Worm (Caenorhabditis elegans) whole organism, L2 larva: ENCODE measurements around the gene eif-2A.

Experiments used
- C34F6.9 ChIP-seq: fragments of 150-350 bp; optimal IDR thresholded peaks from 2 replicates; lab custom pipeline; 2014; ENCODE audit warnings: missing biosample characterization, missing genetic modification characterization
- F13H6.1 ChIP-seq: sonication (generic microtip); optimal IDR thresholded peaks from 2 replicates; lab custom pipeline; 2016; ENCODE audit warnings: missing genetic modification characterization, missing compliant biosample characterization
- Y55F3AM.14 ChIP-seq: fragments of 200-800 bp; sonication (Bioruptor generic); optimal IDR thresholded peaks from 2 replicates; lab custom pipeline; 2018; ENCODE audit warnings: mild to moderate bottlenecking, missing genetic modification characterization, missing compliant biosample characterization
- alr-1 ChIP-seq: fragments of 150-350 bp; optimal IDR thresholded peaks from 2 replicates; lab custom pipeline; 2014; ENCODE audit warnings: missing biosample characterization, missing genetic modification characterization
- ama-1 ChIP-seq: fragments of 150-350 bp; optimal IDR thresholded peaks from 2 replicates; lab custom pipeline; 2018; ENCODE audit warnings: inconsistent platforms
- blmp-1 ChIP-seq: sonication (generic microtip); optimal IDR thresholded peaks from 2 replicates; lab custom pipeline; 2017; ENCODE audit warnings: missing genetic modification characterization, mild to moderate bottlenecking, missing compliant biosample characterization, antibody characterized with exemption, moderate library complexity; ENCODE audit not compliant: insufficient read depth
- ceh-16 ChIP-seq: fragments of 150-350 bp; optimal IDR thresholded peaks from 2 replicates; lab custom pipeline; 2014; ENCODE audit warnings: missing biosample characterization, missing genetic modification characterization
- crh-2 ChIP-seq: sonication (generic microtip); optimal IDR thresholded peaks from 2 replicates; lab custom pipeline; 2017; ENCODE audit warnings: missing biosample characterization, missing genetic modification characterization
- dmd-4 ChIP-seq: sonication (generic microtip); optimal IDR thresholded peaks from 2 replicates; lab custom pipeline; 2017; ENCODE audit warnings: missing biosample characterization, missing genetic modification characterization
- egl-27 ChIP-seq: sonication (generic microtip); optimal IDR thresholded peaks from 3 replicates; lab custom pipeline; 2017; ENCODE audit warnings: missing biosample characterization, missing genetic modification reagents, missing genetic modification characterization
- elt-1 ChIP-seq: fragments of 150-350 bp; optimal IDR thresholded peaks from 2 replicates; lab custom pipeline; 2014; ENCODE audit warnings: missing biosample characterization, missing genetic modification characterization
- elt-3 ChIP-seq: sonication (generic microtip); optimal IDR thresholded peaks from 2 replicates; lab custom pipeline; 2017; ENCODE audit warnings: missing biosample characterization, missing genetic modification characterization
- gmeb-1 ChIP-seq: fragments of 150-350 bp; optimal IDR thresholded peaks from 2 replicates; lab custom pipeline; 2014; ENCODE audit warnings: missing biosample characterization, missing genetic modification characterization
- lin-11 ChIP-seq: fragments of 150-350 bp; sonication (generic microtip); optimal IDR thresholded peaks from 2 replicates; lab custom pipeline; 2014; ENCODE audit warnings: missing biosample characterization, missing genetic modification characterization, inconsistent platforms, mixed read lengths
- lin-13 ChIP-seq: fragments of 150-350 bp; optimal IDR thresholded peaks from 2 replicates; lab custom pipeline; 2014; ENCODE audit warnings: missing biosample characterization, missing genetic modification reagents, missing genetic modification characterization
- lin-39 ChIP-seq: fragments of 150-350 bp; optimal IDR thresholded peaks from 2 replicates; lab custom pipeline; 2014; ENCODE audit warnings: missing biosample characterization, missing genetic modification reagents, missing genetic modification characterization
- lsy-2 ChIP-seq, 2 experiments: fragments of 150-350 bp in 1 of 2; sonication (generic microtip) in 1 of 2; optimal IDR thresholded peaks; 2 replicates each; lab custom pipeline; 2014 to 2017; ENCODE audit warnings: missing biosample characterization in 2 of 2, missing genetic modification characterization in 2 of 2
- mab-5 ChIP-seq: fragments of 150-350 bp; optimal IDR thresholded peaks from 2 replicates; lab custom pipeline; 2014; ENCODE audit warnings: missing biosample characterization, missing genetic modification characterization
- mdl-1 ChIP-seq, 2 experiments: fragments of 150-350 bp in 1 of 2; sonication (generic microtip) in 1 of 2; optimal IDR thresholded peaks; 2 replicates each; lab custom pipeline; 2017; ENCODE audit warnings: missing biosample characterization in 2 of 2, missing genetic modification characterization in 2 of 2
- nhr-10 ChIP-seq: sonication (generic microtip); optimal IDR thresholded peaks from 2 replicates; lab custom pipeline; 2017; ENCODE audit warnings: missing biosample characterization, missing genetic modification characterization
- nhr-11 ChIP-seq: fragments of 150-350 bp; optimal IDR thresholded peaks from 2 replicates; lab custom pipeline; 2014; ENCODE audit warnings: missing biosample characterization, missing genetic modification characterization
- nhr-12 ChIP-seq: fragments of 150-350 bp; optimal IDR thresholded peaks from 2 replicates; lab custom pipeline; 2014; ENCODE audit warnings: missing biosample characterization, missing genetic modification characterization
- nhr-129 ChIP-seq: fragments of 150-350 bp; optimal IDR thresholded peaks from 2 replicates; lab custom pipeline; 2014; ENCODE audit warnings: missing biosample characterization, missing genetic modification characterization
- nhr-21 ChIP-seq: fragments of 150-350 bp; optimal IDR thresholded peaks from 2 replicates; lab custom pipeline; 2014; ENCODE audit warnings: missing biosample characterization, missing genetic modification characterization
- nhr-237 ChIP-seq: fragments of 150-350 bp; optimal IDR thresholded peaks from 2 replicates; lab custom pipeline; 2014; ENCODE audit warnings: missing biosample characterization, missing genetic modification characterization
- nhr-25 ChIP-seq: fragments of 150-350 bp; sonication (generic microtip); optimal IDR thresholded peaks from 3 replicates; lab custom pipeline; 2014; ENCODE audit warnings: missing biosample characterization, missing genetic modification characterization
- nhr-77 ChIP-seq: fragments of 150-350 bp; optimal IDR thresholded peaks from 2 replicates; lab custom pipeline; 2014; ENCODE audit warnings: missing biosample characterization, missing genetic modification characterization
- peb-1 ChIP-seq: fragments of 150-350 bp; optimal IDR thresholded peaks from 2 replicates; lab custom pipeline; 2014; ENCODE audit warnings: missing biosample characterization, missing genetic modification characterization
- sem-4 ChIP-seq: fragments of 150-350 bp; optimal IDR thresholded peaks from 2 replicates; lab custom pipeline; 2014; ENCODE audit warnings: missing biosample characterization, missing genetic modification reagents, missing genetic modification characterization
- skn-1 ChIP-seq: sonication (generic microtip); optimal IDR thresholded peaks from 2 replicates; lab custom pipeline; 2017; ENCODE audit warnings: missing biosample characterization, missing genetic modification characterization
- sma-3 ChIP-seq: sonication (generic microtip); optimal IDR thresholded peaks from 2 replicates; lab custom pipeline; 2016; ENCODE audit warnings: missing genetic modification reagents, missing genetic modification characterization, missing compliant biosample characterization
- sma-9 ChIP-seq, 2 experiments: fragments of 150-350 bp in 1 of 2; sonication (generic microtip) in 1 of 2; optimal IDR thresholded peaks; 2 replicates each; lab custom pipeline; 2014 to 2016; ENCODE audit warnings: missing genetic modification characterization in 2 of 2, mild to moderate bottlenecking in 1 of 2, missing biosample characterization in 1 of 2, missing compliant biosample characterization in 1 of 2, missing genetic modification reagents in 1 of 2, moderate library complexity in 1 of 2
- snpc-4 ChIP-seq: fragments of 150-350 bp; optimal IDR thresholded peaks from 2 replicates; lab custom pipeline; 2014; ENCODE audit warnings: missing biosample characterization, missing genetic modification characterization
- unc-55 ChIP-seq: fragments of 150-350 bp; sonication (generic microtip); optimal IDR thresholded peaks from 3 replicates; lab custom pipeline; 2014; ENCODE audit warnings: missing biosample characterization, missing genetic modification reagents, missing genetic modification characterization
- zag-1 ChIP-seq: fragments of 150-350 bp; optimal IDR thresholded peaks from 2 replicates; lab custom pipeline; 2014; ENCODE audit warnings: missing biosample characterization, missing genetic modification characterization
- ztf-1 ChIP-seq: fragments of 200-800 bp; sonication (Bioruptor generic); conservative IDR thresholded peaks from 2 replicates; pipeline ENCODE4 v1.3.6; 2022; ENCODE audit warnings: missing genetic modification characterization, missing compliant biosample characterization
- ztf-11 ChIP-seq: sonication (generic microtip); optimal IDR thresholded peaks from 2 replicates; lab custom pipeline; 2017; ENCODE audit warnings: missing biosample characterization, missing genetic modification characterization
- ztf-4 ChIP-seq: fragments of 150-350 bp; optimal IDR thresholded peaks from 2 replicates; lab custom pipeline; 2014; ENCODE audit warnings: missing biosample characterization, missing genetic modification characterization

eif-2A gene

ce11 chrII:10390854-10391253, 25.7 kb upstream of the eif-2A start, which contains the start of the genes T09F3.2 and T09F3.7:
TSS of gene T09F3.2 (plus strand) at chrII:10391154.
TSS of gene T09F3.7 (plus strand) at chrII:10391168.
- no peak for TF ChIP-seq ztf-11 (tag; lab: Kevin White, UChicago)
- no peak for TF ChIP-seq snpc-4
- no peak for TF ChIP-seq sma-9 (GFP tag; optimal IDR thresholded peaks at IDR 0.05; lab: Kevin White, UChicago)
- no peak for TF ChIP-seq sma-9 (tag; optimal IDR thresholded peaks at IDR 0.05; lab: Kevin White, UChicago)
- TF ChIP-seq mab-5 (tag; lab: Kevin White, UChicago): no peak
- TF ChIP-seq nhr-129: no peak
- no peak for TF ChIP-seq dmd-4 (tag; lab: Kevin White, UChicago)
- TF ChIP-seq elt-1 (tag; lab: Kevin White, UChicago): no peak
- no peak for TF ChIP-seq alr-1
- no peak for TF ChIP-seq skn-1 (tag; lab: Kevin White, UChicago)
- no peak for TF ChIP-seq peb-1 (tag; lab: Kevin White, UChicago)
- no peak for TF ChIP-seq sem-4 (tag; lab: Kevin White, UChicago)
- no peak for TF ChIP-seq Y55F3AM.14 (GFP tag; lab: Kevin White, UChicago)
- no peak for TF ChIP-seq lin-13 (GFP tag; lab: Kevin White, UChicago)
- no peak for TF ChIP-seq nhr-25
- no peak for TF ChIP-seq lin-39
- TF ChIP-seq mdl-1 (tag; optimal IDR thresholded peaks at IDR 0.05; lab: Kevin White, UChicago): no peak
- TF ChIP-seq, all 48 proteins: peak for 0

DNA sequence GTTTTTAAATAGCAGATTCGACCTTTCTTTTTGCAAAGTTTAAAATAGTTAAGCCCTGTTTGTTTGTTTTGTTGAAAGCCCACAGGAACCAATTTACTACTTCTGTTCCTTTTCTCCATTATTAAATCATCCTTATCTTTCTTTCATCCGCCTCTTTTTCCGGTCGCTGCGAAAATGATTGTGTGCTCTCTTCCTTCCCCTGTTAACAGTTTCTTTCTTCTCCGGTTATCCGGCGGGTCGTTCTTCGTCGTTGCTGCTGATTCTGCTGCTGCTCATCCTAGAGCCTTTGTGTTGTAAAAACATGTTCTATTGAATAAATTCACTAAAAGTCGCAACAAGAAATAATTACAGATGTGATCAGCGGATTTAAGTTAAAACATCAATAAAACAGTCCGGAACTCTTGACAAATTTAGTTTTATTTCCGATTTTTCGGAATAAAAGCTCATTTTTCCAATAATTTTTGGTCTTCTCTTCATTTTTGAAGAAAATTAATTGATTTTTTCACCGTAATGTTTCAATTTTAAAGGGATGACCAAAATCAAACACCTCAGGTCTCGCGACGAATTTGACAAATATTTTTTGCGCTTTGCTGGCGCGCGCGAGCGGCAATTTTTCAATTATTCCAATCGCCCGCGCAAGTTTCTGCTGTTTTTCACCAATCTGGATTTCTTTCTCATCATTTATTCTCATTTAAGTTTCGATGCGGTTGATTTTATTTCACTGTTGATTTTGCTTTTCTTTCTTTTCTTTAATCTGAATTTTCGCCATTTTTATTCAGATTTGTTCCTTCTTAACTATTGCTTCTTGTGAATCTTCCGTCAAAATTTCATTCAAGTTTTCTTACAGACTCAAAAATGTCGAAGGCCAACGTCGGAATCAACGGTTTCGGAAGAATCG, 23.1 kb upstream of the eif-2A start, which contains the start of gene gpd-1:
Gene gpd-1, plus strand, starts transcription at position 848 of the 898 bp plus-strand sequence.
- TF ChIP-seq blmp-1 (tag; lab: Kevin White, UChicago): no peak
- TF ChIP-seq dmd-4 (tag; lab: Kevin White, UChicago): no peak
- TF ChIP-seq elt-1 (tag; lab: Kevin White, UChicago): no peak
- no peak for TF ChIP-seq zag-1 (tag; lab: Kevin White, UChicago)
- TF ChIP-seq ceh-16: no peak
- no peak for TF ChIP-seq sma-9 (GFP tag; optimal IDR thresholded peaks at IDR 0.05; lab: Kevin White, UChicago)
- TF ChIP-seq sma-9 (tag; optimal IDR thresholded peaks at IDR 0.05; lab: Kevin White, UChicago): no peak
- no peak for TF ChIP-seq nhr-237 (tag; lab: Kevin White, UChicago)
- no peak for TF ChIP-seq F13H6.1 (tag; lab: Kevin White, UChicago)
- TF ChIP-seq egl-27 (tag; lab: Kevin White, UChicago): no peak
- TF ChIP-seq gmeb-1 (tag; lab: Kevin White, UChicago): no peak
- no peak for TF ChIP-seq ztf-11 (tag; lab: Kevin White, UChicago)

- no peak for TF ChIP-seq elt-3
- no peak for TF ChIP-seq Y55F3AM.14 (GFP tag; lab: Kevin White, UChicago)
- peak; percentile 72 for TF ChIP-seq gmeb-1 (tag; lab: Kevin White, UChicago)
- peak; percentile 45 for TF ChIP-seq F13H6.1 (tag; lab: Kevin White, UChicago)
- no peak for TF ChIP-seq lin-39
- TF ChIP-seq nhr-21 (tag; lab: Kevin White, UChicago): no peak
- peak; percentile 18 to 75 for TF ChIP-seq lsy-2 (tag; optimal IDR thresholded peaks at IDR 0.05; lab: Kevin White, UChicago)
- TF ChIP-seq crh-2 (tag; lab: Kevin White, UChicago): peak; percentile 63
- peak; percentile 56 for TF ChIP-seq lin-13 (GFP tag; lab: Kevin White, UChicago)
- no peak for TF ChIP-seq snpc-4
- peak; percentile 65 for TF ChIP-seq nhr-25
- peak; percentile 81 for TF ChIP-seq unc-55
- TF ChIP-seq lin-11 (tag; lab: Kevin White, UChicago): no peak
- no peak for TF ChIP-seq egl-27 (tag; lab: Kevin White, UChicago)
- no peak for TF ChIP-seq nhr-12 (tag; lab: Kevin White, UChicago)
- peak; percentile 43 for TF ChIP-seq C34F6.9 (tag; lab: Kevin White, UChicago)
- peak; percentile 87 for TF ChIP-seq sma-9 (GFP tag; optimal IDR thresholded peaks at IDR 0.05; lab: Kevin White, UChicago)
- no peak for TF ChIP-seq sma-9 (tag; optimal IDR thresholded peaks at IDR 0.05; lab: Kevin White, UChicago)
- no peak for TF ChIP-seq ama-1 (lab: Kevin White, UChicago)
- no peak for TF ChIP-seq nhr-77
- no peak for TF ChIP-seq ztf-4
- TF ChIP-seq sem-4 (tag; lab: Kevin White, UChicago): peak; percentile 19
- TF ChIP-seq elt-1 (tag; lab: Kevin White, UChicago): no peak
- no peak for TF ChIP-seq ztf-11 (tag; lab: Kevin White, UChicago)
- no peak for TF ChIP-seq nhr-10 (tag; lab: Kevin White, UChicago)
- peak; percentile 65 for TF ChIP-seq sma-3 (GFP tag; lab: Kevin White, UChicago)
- TF ChIP-seq blmp-1 (tag; lab: Kevin White, UChicago): no peak
- no peak for TF ChIP-seq nhr-11
- no peak for TF ChIP-seq ztf-1
Observed at ce11 chrII:10395303-10395757, 21.3 kb upstream of the eif-2A start, which contains the start of gene T09F3.4. TSS of gene T09F3.4 (plus strand) at chrII:10395707.
